Fruit fly (Drosophila melanogaster): ENCODE data around the gene lawc.

DNA sequence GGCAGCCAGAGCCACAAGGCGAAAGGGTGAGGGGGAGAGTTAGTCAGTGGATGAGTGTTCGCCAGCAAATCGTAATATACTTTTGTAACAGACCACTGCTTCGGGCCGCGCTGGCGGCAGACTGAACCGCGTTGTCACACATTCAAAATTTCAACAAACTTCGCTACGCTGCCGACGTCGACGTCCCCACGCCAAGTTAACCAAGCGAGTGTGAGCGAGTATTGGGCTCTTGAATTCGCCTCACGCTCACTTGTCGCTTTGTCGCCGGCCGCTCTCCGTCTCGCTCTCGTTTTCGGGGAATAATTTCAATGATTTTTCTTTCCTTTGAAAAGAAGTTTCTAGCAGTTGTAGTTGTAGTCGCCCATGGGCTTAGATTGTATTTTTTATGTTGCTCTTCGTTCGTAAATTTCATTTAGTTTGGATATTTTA, at the start of gene lawc:
- no peak for TF ChIP-seq Sin3A (optimal IDR thresholded peaks at IDR 0.05)
- TF ChIP-seq ttk (optimal IDR thresholded peaks at IDR 0.05): no peak
- TF ChIP-seq Myc (optimal IDR thresholded peaks at IDR 0.05): no peak
